Worm (Caenorhabditis elegans) whole organism, L3 larva: Measurements from ENCODE around the gene C08F1.10.

Experiments used
- R02D3.7 ChIP-seq: fragments of 150-350 bp; optimal IDR thresholded peaks from 2 replicates; lab custom pipeline; 2014; ENCODE audit warnings: missing biosample characterization, missing genetic modification characterization
- aly-2 ChIP-seq: fragments of 150-350 bp; optimal IDR thresholded peaks from 2 replicates; lab custom pipeline; 2014; ENCODE audit warnings: missing biosample characterization, missing genetic modification characterization

ce11 chrII:1806358-1806757 lies 20.2 kb upstream of the C08F1.10 start, which contains the start of gene C08F1.12:
- TF ChIP-seq aly-2 (no peak), R02D3.7 (tag; lab: Kevin White, UChicago) (no peak)
